Worm (Caenorhabditis elegans) whole organism, L2 larva: ENCODE data around the gene tba-8.
A peak's percentile ranks its signal among the peaks of the same experiment; 100 is the strongest.

Source experiments
- C34F6.9 ChIP-seq: fragments of 150-350 bp; optimal IDR thresholded peaks from 2 replicates; lab custom pipeline; 2014; ENCODE audit warnings: missing biosample characterization, missing genetic modification characterization
- F13H6.1 ChIP-seq: sonication (generic microtip); optimal IDR thresholded peaks from 2 replicates; lab custom pipeline; 2016; ENCODE audit warnings: missing genetic modification characterization, missing compliant biosample characterization
- R02D3.7 ChIP-seq: fragments of 150-350 bp; optimal IDR thresholded peaks from 2 replicates; lab custom pipeline; 2014; ENCODE audit warnings: missing biosample characterization, missing genetic modification characterization
- Y55F3AM.14 ChIP-seq: fragments of 200-800 bp; sonication (Bioruptor generic); optimal IDR thresholded peaks from 2 replicates; lab custom pipeline; 2018; ENCODE audit warnings: mild to moderate bottlenecking, missing genetic modification characterization, missing compliant biosample characterization
- ZK546.5 ChIP-seq: sonication (generic microtip); optimal IDR thresholded peaks from 2 replicates; lab custom pipeline; 2017; ENCODE audit warnings: missing biosample characterization, missing genetic modification characterization
- alr-1 ChIP-seq: fragments of 150-350 bp; optimal IDR thresholded peaks from 2 replicates; lab custom pipeline; 2014; ENCODE audit warnings: missing biosample characterization, missing genetic modification characterization
- aly-2 ChIP-seq: fragments of 150-350 bp; optimal IDR thresholded peaks from 2 replicates; lab custom pipeline; 2014; ENCODE audit warnings: missing biosample characterization, missing genetic modification characterization
- ama-1 ChIP-seq: fragments of 150-350 bp; optimal IDR thresholded peaks from 2 replicates; lab custom pipeline; 2018; ENCODE audit warnings: inconsistent platforms
- blmp-1 ChIP-seq: sonication (generic microtip); optimal IDR thresholded peaks from 2 replicates; lab custom pipeline; 2017; ENCODE audit warnings: missing genetic modification characterization, mild to moderate bottlenecking, missing compliant biosample characterization, antibody characterized with exemption, moderate library complexity; ENCODE audit not compliant: insufficient read depth
- ceh-16 ChIP-seq: fragments of 150-350 bp; optimal IDR thresholded peaks from 2 replicates; lab custom pipeline; 2014; ENCODE audit warnings: missing biosample characterization, missing genetic modification characterization
- ceh-82 ChIP-seq: fragments of 150-350 bp; optimal IDR thresholded peaks from 2 replicates; lab custom pipeline; 2014; ENCODE audit warnings: missing biosample characterization, missing genetic modification characterization
- crh-2 ChIP-seq: sonication (generic microtip); optimal IDR thresholded peaks from 2 replicates; lab custom pipeline; 2017; ENCODE audit warnings: missing biosample characterization, missing genetic modification characterization
- dmd-4 ChIP-seq: sonication (generic microtip); optimal IDR thresholded peaks from 2 replicates; lab custom pipeline; 2017; ENCODE audit warnings: missing biosample characterization, missing genetic modification characterization
- egl-27 ChIP-seq: sonication (generic microtip); optimal IDR thresholded peaks from 3 replicates; lab custom pipeline; 2017; ENCODE audit warnings: missing biosample characterization, missing genetic modification reagents, missing genetic modification characterization
- elt-1 ChIP-seq: fragments of 150-350 bp; optimal IDR thresholded peaks from 2 replicates; lab custom pipeline; 2014; ENCODE audit warnings: missing biosample characterization, missing genetic modification characterization
- elt-3 ChIP-seq: sonication (generic microtip); optimal IDR thresholded peaks from 2 replicates; lab custom pipeline; 2017; ENCODE audit warnings: missing biosample characterization, missing genetic modification characterization
- fos-1 ChIP-seq: fragments of 150-350 bp; optimal IDR thresholded peaks from 2 replicates; lab custom pipeline; 2014; ENCODE audit warnings: missing biosample characterization, missing genetic modification characterization
- gmeb-1 ChIP-seq: fragments of 150-350 bp; optimal IDR thresholded peaks from 2 replicates; lab custom pipeline; 2014; ENCODE audit warnings: missing biosample characterization, missing genetic modification characterization
- lin-11 ChIP-seq: fragments of 150-350 bp; sonication (generic microtip); optimal IDR thresholded peaks from 2 replicates; lab custom pipeline; 2014; ENCODE audit warnings: missing biosample characterization, missing genetic modification characterization, inconsistent platforms, mixed read lengths
- lin-13 ChIP-seq: fragments of 150-350 bp; optimal IDR thresholded peaks from 2 replicates; lab custom pipeline; 2014; ENCODE audit warnings: missing biosample characterization, missing genetic modification reagents, missing genetic modification characterization
- lin-39 ChIP-seq: fragments of 150-350 bp; optimal IDR thresholded peaks from 2 replicates; lab custom pipeline; 2014; ENCODE audit warnings: missing biosample characterization, missing genetic modification reagents, missing genetic modification characterization
- lsy-2 ChIP-seq, 2 experiments: fragments of 150-350 bp in 1 of 2; sonication (generic microtip) in 1 of 2; optimal IDR thresholded peaks; 2 replicates each; lab custom pipeline; 2014 to 2017; ENCODE audit warnings: missing biosample characterization in 2 of 2, missing genetic modification characterization in 2 of 2
- mab-5 ChIP-seq: fragments of 150-350 bp; optimal IDR thresholded peaks from 2 replicates; lab custom pipeline; 2014; ENCODE audit warnings: missing biosample characterization, missing genetic modification characterization
- mbf-1 ChIP-seq: sonication (generic microtip); optimal IDR thresholded peaks from 2 replicates; lab custom pipeline; 2017; ENCODE audit warnings: missing biosample characterization, missing genetic modification characterization
- mdl-1 ChIP-seq, 2 experiments: fragments of 150-350 bp in 1 of 2; sonication (generic microtip) in 1 of 2; optimal IDR thresholded peaks; 2 replicates each; lab custom pipeline; 2017; ENCODE audit warnings: missing biosample characterization in 2 of 2, missing genetic modification characterization in 2 of 2
- nhr-10 ChIP-seq: sonication (generic microtip); optimal IDR thresholded peaks from 2 replicates; lab custom pipeline; 2017; ENCODE audit warnings: missing biosample characterization, missing genetic modification characterization
- nhr-11 ChIP-seq: fragments of 150-350 bp; optimal IDR thresholded peaks from 2 replicates; lab custom pipeline; 2014; ENCODE audit warnings: missing biosample characterization, missing genetic modification characterization
- nhr-12 ChIP-seq: fragments of 150-350 bp; optimal IDR thresholded peaks from 2 replicates; lab custom pipeline; 2014; ENCODE audit warnings: missing biosample characterization, missing genetic modification characterization
- nhr-129 ChIP-seq: fragments of 150-350 bp; optimal IDR thresholded peaks from 2 replicates; lab custom pipeline; 2014; ENCODE audit warnings: missing biosample characterization, missing genetic modification characterization
- nhr-21 ChIP-seq: fragments of 150-350 bp; optimal IDR thresholded peaks from 2 replicates; lab custom pipeline; 2014; ENCODE audit warnings: missing biosample characterization, missing genetic modification characterization
- nhr-23 ChIP-seq: fragments of 150-350 bp; optimal IDR thresholded peaks from 2 replicates; lab custom pipeline; 2014; ENCODE audit warnings: missing biosample characterization, missing genetic modification reagents, missing genetic modification characterization
- nhr-237 ChIP-seq: fragments of 150-350 bp; optimal IDR thresholded peaks from 2 replicates; lab custom pipeline; 2014; ENCODE audit warnings: missing biosample characterization, missing genetic modification characterization
- nhr-25 ChIP-seq: fragments of 150-350 bp; sonication (generic microtip); optimal IDR thresholded peaks from 3 replicates; lab custom pipeline; 2014; ENCODE audit warnings: missing biosample characterization, missing genetic modification characterization
- nhr-6 ChIP-seq: fragments of 150-350 bp; optimal IDR thresholded peaks from 2 replicates; lab custom pipeline; 2014; ENCODE audit warnings: missing biosample characterization, missing genetic modification characterization
- nhr-77 ChIP-seq: fragments of 150-350 bp; optimal IDR thresholded peaks from 2 replicates; lab custom pipeline; 2014; ENCODE audit warnings: missing biosample characterization, missing genetic modification characterization
- peb-1 ChIP-seq: fragments of 150-350 bp; optimal IDR thresholded peaks from 2 replicates; lab custom pipeline; 2014; ENCODE audit warnings: missing biosample characterization, missing genetic modification characterization
- sem-4 ChIP-seq: fragments of 150-350 bp; optimal IDR thresholded peaks from 2 replicates; lab custom pipeline; 2014; ENCODE audit warnings: missing biosample characterization, missing genetic modification reagents, missing genetic modification characterization
- skn-1 ChIP-seq: sonication (generic microtip); optimal IDR thresholded peaks from 2 replicates; lab custom pipeline; 2017; ENCODE audit warnings: missing biosample characterization, missing genetic modification characterization
- sma-3 ChIP-seq: sonication (generic microtip); optimal IDR thresholded peaks from 2 replicates; lab custom pipeline; 2016; ENCODE audit warnings: missing genetic modification reagents, missing genetic modification characterization, missing compliant biosample characterization
- sma-9 ChIP-seq, 2 experiments: fragments of 150-350 bp in 1 of 2; sonication (generic microtip) in 1 of 2; optimal IDR thresholded peaks; 2 replicates each; lab custom pipeline; 2014 to 2016; ENCODE audit warnings: missing genetic modification characterization in 2 of 2, mild to moderate bottlenecking in 1 of 2, missing biosample characterization in 1 of 2, missing compliant biosample characterization in 1 of 2, missing genetic modification reagents in 1 of 2, moderate library complexity in 1 of 2
- snpc-4 ChIP-seq: fragments of 150-350 bp; optimal IDR thresholded peaks from 2 replicates; lab custom pipeline; 2014; ENCODE audit warnings: missing biosample characterization, missing genetic modification characterization
- unc-39 ChIP-seq: fragments of 150-350 bp; optimal IDR thresholded peaks from 2 replicates; lab custom pipeline; 2014; ENCODE audit warnings: missing biosample characterization, missing genetic modification characterization
- unc-55 ChIP-seq: fragments of 150-350 bp; sonication (generic microtip); optimal IDR thresholded peaks from 3 replicates; lab custom pipeline; 2014; ENCODE audit warnings: missing biosample characterization, missing genetic modification reagents, missing genetic modification characterization
- unc-62 ChIP-seq: fragments of 150-350 bp; optimal IDR thresholded peaks from 2 replicates; lab custom pipeline; 2014; ENCODE audit warnings: missing biosample characterization, missing genetic modification reagents, missing genetic modification characterization
- zag-1 ChIP-seq: fragments of 150-350 bp; optimal IDR thresholded peaks from 2 replicates; lab custom pipeline; 2014; ENCODE audit warnings: missing biosample characterization, missing genetic modification characterization
- ztf-1 ChIP-seq: fragments of 200-800 bp; sonication (Bioruptor generic); conservative IDR thresholded peaks from 2 replicates; pipeline ENCODE4 v1.3.6; 2022; ENCODE audit warnings: missing genetic modification characterization, missing compliant biosample characterization
- ztf-11 ChIP-seq: sonication (generic microtip); optimal IDR thresholded peaks from 2 replicates; lab custom pipeline; 2017; ENCODE audit warnings: missing biosample characterization, missing genetic modification characterization
- ztf-4 ChIP-seq: fragments of 150-350 bp; optimal IDR thresholded peaks from 2 replicates; lab custom pipeline; 2014; ENCODE audit warnings: missing biosample characterization, missing genetic modification characterization

tba-8 gene

ce11 chrX:9465722-9466132 is 7.6 kb upstream of the tba-8 start:
- TF ChIP-seq skn-1 (tag; lab: Kevin White, UChicago): peak; percentile 97
- peak; percentile 96 for TF ChIP-seq ceh-82
- no peak for TF ChIP-seq nhr-23 (tag; lab: Kevin White, UChicago)
- TF ChIP-seq ZK546.5 (tag; lab: Kevin White, UChicago): peak; percentile 84
- peak; percentile 88 for TF ChIP-seq unc-39
- peak; percentile 99 for TF ChIP-seq F13H6.1 (tag; lab: Kevin White, UChicago)
- peak; percentile 95 for TF ChIP-seq ceh-16
- peak; percentile 99 for TF ChIP-seq egl-27 (tag; lab: Kevin White, UChicago)
- peak; percentile 99 for TF ChIP-seq zag-1 (tag; lab: Kevin White, UChicago)
- peak; percentile 100 for TF ChIP-seq fos-1 (tag; lab: Kevin White, UChicago)
- TF ChIP-seq peb-1: peak; percentile 48
- TF ChIP-seq sma-3 (GFP tag; lab: Kevin White, UChicago): peak; percentile 99
- peak; percentile 100 for TF ChIP-seq nhr-129 (tag; lab: Kevin White, UChicago)
- TF ChIP-seq nhr-77 (tag; lab: Kevin White, UChicago): peak; percentile 100
- TF ChIP-seq mbf-1 (tag; lab: Kevin White, UChicago): peak; percentile 79
- TF ChIP-seq lsy-2 (tag; optimal IDR thresholded peaks at IDR 0.05; lab: Kevin White, UChicago): peak; percentile 96 to 98
- TF ChIP-seq lin-13 (GFP tag; lab: Kevin White, UChicago): peak; percentile 99
- TF ChIP-seq aly-2 (tag; lab: Kevin White, UChicago): peak; percentile 98
- no peak for TF ChIP-seq ztf-1 (GFP tag; lab: Robert Waterston, UW)
- peak; percentile 96 for TF ChIP-seq Y55F3AM.14 (GFP tag; lab: Kevin White, UChicago)
- peak; percentile 100 for TF ChIP-seq nhr-21 (tag; lab: Kevin White, UChicago)
- TF ChIP-seq lin-11 (tag; lab: Kevin White, UChicago): peak; percentile 63
- TF ChIP-seq nhr-11 (tag; lab: Kevin White, UChicago): peak; percentile 85
- TF ChIP-seq snpc-4 (tag; lab: Kevin White, UChicago): peak; percentile 90
- TF ChIP-seq dmd-4: peak; percentile 86
- TF ChIP-seq nhr-12: peak; percentile 82
- peak; percentile 95 for TF ChIP-seq gmeb-1 (tag; lab: Kevin White, UChicago)
- peak; percentile 99 for TF ChIP-seq sma-9 (GFP tag; optimal IDR thresholded peaks at IDR 0.05; lab: Kevin White, UChicago)
- no peak for TF ChIP-seq sma-9 (tag; optimal IDR thresholded peaks at IDR 0.05; lab: Kevin White, UChicago)
- TF ChIP-seq ztf-11 (tag; lab: Kevin White, UChicago): peak; percentile 86
- TF ChIP-seq elt-1: no peak
- peak; percentile 99 for TF ChIP-seq lin-39 (tag; lab: Kevin White, UChicago)
- TF ChIP-seq ztf-4 (tag; lab: Kevin White, UChicago): peak; percentile 98
- TF ChIP-seq nhr-10 (tag; lab: Kevin White, UChicago): peak; percentile 99
- peak; percentile 100 for TF ChIP-seq unc-55 (GFP tag; lab: Kevin White, UChicago)
- peak; percentile 99 for TF ChIP-seq nhr-6 (tag; lab: Kevin White, UChicago)
- peak; percentile 98 for TF ChIP-seq mab-5 (tag; lab: Kevin White, UChicago)
- peak; percentile 99 for TF ChIP-seq nhr-25
- peak; percentile 88 to 95 for TF ChIP-seq mdl-1 (tag; optimal IDR thresholded peaks at IDR 0.05; lab: Kevin White, UChicago)
- TF ChIP-seq ama-1 (lab: Kevin White, UChicago): no peak
- TF ChIP-seq C34F6.9 (tag; lab: Kevin White, UChicago): peak; percentile 99
- peak; percentile 86 for TF ChIP-seq elt-3
- peak; percentile 39 for TF ChIP-seq alr-1
- peak; percentile 100 for TF ChIP-seq nhr-237 (tag; lab: Kevin White, UChicago)
- TF ChIP-seq crh-2 (tag; lab: Kevin White, UChicago): peak; percentile 100
- peak; percentile 93 for TF ChIP-seq blmp-1 (tag; lab: Kevin White, UChicago)
- peak; percentile 97 for TF ChIP-seq unc-62 (GFP tag; lab: Kevin White, UChicago)
- peak; percentile 98 for TF ChIP-seq sem-4 (tag; lab: Kevin White, UChicago)
- peak; percentile 82 for TF ChIP-seq R02D3.7 (tag; lab: Kevin White, UChicago)
